Worm (Caenorhabditis elegans): ENCODE measurements around the gene R10F2.6.

- TF ChIP-seq hlh-15 (tag; optimal IDR thresholded peaks at IDR 0.05) (no peak), ama-1 (optimal IDR thresholded peaks at IDR 0.05) (no peak), pax-1 (tag; optimal IDR thresholded peaks at IDR 0.05) (no peak), fkh-6 (tag; optimal IDR thresholded peaks at IDR 0.05) (no peak), nhr-11 (tag; optimal IDR thresholded peaks at IDR 0.05) (no peak), ceh-48 (tag; optimal IDR thresholded peaks at IDR 0.05) (no peak), pha-4 (tag; optimal IDR thresholded peaks at IDR 0.05) (no peak), madf-2 (tag; optimal IDR thresholded peaks at IDR 0.05) (no peak), Y22D7AL.16 (tag; optimal IDR thresholded peaks at IDR 0.05) (no peak), fkh-10 (GFP tag; optimal IDR thresholded peaks at IDR 0.05) (no peak), pqm-1 (tag; optimal IDR thresholded peaks at IDR 0.05) (no peak), unc-55 (GFP tag; optimal IDR thresholded peaks at IDR 0.05) (no peak), unc-42 (tag; optimal IDR thresholded peaks at IDR 0.05) (no peak)
Measured at ce11 chrIII:2918655-2919054, 25.2 kb downstream of the R10F2.6 start.

All from whole organism, late embryonic.